5 fruit fly cellular contexts compared by ENCODE assay signal in genomic region chr2L:5291195-5291594, dm6.
TF ChIP-seq lines count a peak whose summit lies in the region.

No protein-coding gene starts in this region.

- no peak for TF ChIP-seq CTCF in whole organism, embryonic (GFP tag; optimal IDR thresholded peaks at IDR 0.05; lab: Kevin White, UChicago)

TF ChIP-seq in whole organism, adult, 20 proteins besides CTCF, POLR2A, EP300 and RAD21:
- TF ChIP-seq cnc (optimal IDR thresholded peaks at IDR 0.05; lab: Kevin White, UChicago) (no peak), tj (GFP tag; optimal IDR thresholded peaks at IDR 0.05; lab: Kevin White, UChicago) (no peak), CG12768 (GFP tag; optimal IDR thresholded peaks at IDR 0.05; lab: Kevin White, UChicago) (no peak), cic (GFP tag; optimal IDR thresholded peaks at IDR 0.05; lab: Kevin White, UChicago) (peak; percentile 83), kay (GFP tag; lab: Kevin White, UChicago; ENCODE audit: borderline replicate concordance) (peak; percentile 82), CG33017 (tag; optimal IDR thresholded peaks at IDR 0.05; lab: Kevin White, UChicago) (peak; percentile 35)

TF ChIP-seq in whole organism, embryonic, 481 proteins besides CTCF, POLR2A, EP300 and RAD21 (continues in another document):
- TF ChIP-seq CrebB (tag; optimal IDR thresholded peaks at IDR 0.05; lab: Kevin White, UChicago) = no peak
- no peak for TF ChIP-seq CG7987 (GFP tag; optimal IDR thresholded peaks at IDR 0.05; lab: Kevin White, UChicago)
- TF ChIP-seq Drgx (GFP tag; IDR thresholded peaks at IDR 0.05; lab: Robert Waterston, UW) = no peak
- no peak for TF ChIP-seq CG17612 (GFP tag; IDR thresholded peaks at IDR 0.05; lab: Robert Waterston, UW)
- TF ChIP-seq ranshi (GFP tag; IDR thresholded peaks at IDR 0.05; lab: Robert Waterston, UW) = no peak
- TF ChIP-seq CG15479 (GFP tag; optimal IDR thresholded peaks at IDR 0.05; lab: Kevin White, UChicago) = peak; percentile 19
- no peak for TF ChIP-seq fd102C (GFP tag; optimal IDR thresholded peaks at IDR 0.05; lab: Kevin White, UChicago)
- no peak for TF ChIP-seq CG11093 (GFP tag; IDR thresholded peaks at IDR 0.05; lab: Robert Waterston, UW)
- no peak for TF ChIP-seq CG11696 (GFP tag; IDR thresholded peaks at IDR 0.05; lab: Robert Waterston, UW)
- TF ChIP-seq CG16815 (GFP tag; optimal IDR thresholded peaks at IDR 0.05; lab: Kevin White, UChicago) = no peak
- no peak for TF ChIP-seq CG4404 (GFP tag; IDR thresholded peaks at IDR 0.05; lab: Robert Waterston, UW)
- no peak for TF ChIP-seq CG8924 (tag; optimal IDR thresholded peaks at IDR 0.05; lab: Kevin White, UChicago)
- no peak for TF ChIP-seq NK7.1 (GFP tag; optimal IDR thresholded peaks at IDR 0.05; lab: Kevin White, UChicago)
- no peak for TF ChIP-seq br (optimal IDR thresholded peaks at IDR 0.05; lab: Kevin White, UChicago)
- TF ChIP-seq sens (GFP tag; lab: Kevin White, UChicago) = peak; percentile 46
- TF ChIP-seq CG18764 (GFP tag; optimal IDR thresholded peaks at IDR 0.05; lab: Kevin White, UChicago) = no peak
- peak; percentile 41 for TF ChIP-seq Med (GFP tag; lab: Kevin White, UChicago)
- TF ChIP-seq lmd (GFP tag; IDR thresholded peaks at IDR 0.05; lab: Robert Waterston, UW) = no peak
- no peak for TF ChIP-seq Mad (GFP tag; optimal IDR thresholded peaks at IDR 0.05; lab: Kevin White, UChicago)
- no peak for TF ChIP-seq row (GFP tag; IDR thresholded peaks at IDR 0.05; lab: Robert Waterston, UW)
- no peak for TF ChIP-seq Dp (GFP tag; optimal IDR thresholded peaks at IDR 0.05; lab: Kevin White, UChicago)
- peak; percentile 47 for TF ChIP-seq CG5180 (GFP tag; optimal IDR thresholded peaks at IDR 0.05; lab: Kevin White, UChicago)
- TF ChIP-seq twi (tag; optimal IDR thresholded peaks at IDR 0.05; lab: Kevin White, UChicago) = peak; percentile 42
- TF ChIP-seq lola (GFP tag; optimal IDR thresholded peaks at IDR 0.05; lab: Kevin White, UChicago) = no peak

TF ChIP-seq in whole organism, prepupa, 60 proteins besides CTCF, POLR2A, EP300 and RAD21 (continues in another document):
- TF ChIP-seq Blimp-1 (GFP tag; optimal IDR thresholded peaks at IDR 0.05; lab: Kevin White, UChicago) = no peak
- no peak for TF ChIP-seq Eip78C (GFP tag; lab: Kevin White, UChicago)
- no peak for TF ChIP-seq cyc (GFP tag; optimal IDR thresholded peaks at IDR 0.05; lab: Kevin White, UChicago)
- no peak for TF ChIP-seq Ets21C (GFP tag; optimal IDR thresholded peaks at IDR 0.05; lab: Kevin White, UChicago)
- no peak for TF ChIP-seq Eip75B (GFP tag; optimal IDR thresholded peaks at IDR 0.05; lab: Kevin White, UChicago)
- TF ChIP-seq Sox15 (GFP tag; optimal IDR thresholded peaks at IDR 0.05; lab: Kevin White, UChicago) = no peak
- no peak for TF ChIP-seq CG9139 (GFP tag; optimal IDR thresholded peaks at IDR 0.05; lab: Kevin White, UChicago)
- TF ChIP-seq CG6854 (GFP tag; optimal IDR thresholded peaks at IDR 0.05; lab: Kevin White, UChicago) = no peak
- peak; percentile 93 for TF ChIP-seq svp (GFP tag; lab: Kevin White, UChicago)
- no peak for TF ChIP-seq CG10631 (GFP tag; optimal IDR thresholded peaks at IDR 0.05; lab: Kevin White, UChicago)
- no peak for TF ChIP-seq lz (GFP tag; optimal IDR thresholded peaks at IDR 0.05; lab: Kevin White, UChicago)
- no peak for TF ChIP-seq CG4318 (GFP tag; optimal IDR thresholded peaks at IDR 0.05; lab: Kevin White, UChicago)
- TF ChIP-seq fkh (GFP tag; optimal IDR thresholded peaks at IDR 0.05; lab: Kevin White, UChicago) = peak; percentile 58
- no peak for TF ChIP-seq CG6808 (GFP tag; optimal IDR thresholded peaks at IDR 0.05; lab: Kevin White, UChicago)
- TF ChIP-seq Hr38 (GFP tag; optimal IDR thresholded peaks at IDR 0.05; lab: Kevin White, UChicago) = no peak
- TF ChIP-seq ss (GFP tag; optimal IDR thresholded peaks at IDR 0.05; lab: Kevin White, UChicago) = no peak
- no peak for TF ChIP-seq CG8319 (GFP tag; optimal IDR thresholded peaks at IDR 0.05; lab: Kevin White, UChicago)
- peak; percentile 75 for TF ChIP-seq Eip93F (GFP tag; optimal IDR thresholded peaks at IDR 0.05; lab: Kevin White, UChicago)
- TF ChIP-seq CG31627 (GFP tag; optimal IDR thresholded peaks at IDR 0.05; lab: Kevin White, UChicago) = no peak
- no peak for TF ChIP-seq Lpt (GFP tag; optimal IDR thresholded peaks at IDR 0.05; lab: Kevin White, UChicago)
- no peak for TF ChIP-seq CG1621 (tag; optimal IDR thresholded peaks at IDR 0.05; lab: Kevin White, UChicago)
- TF ChIP-seq CG7368 (GFP tag; optimal IDR thresholded peaks at IDR 0.05; lab: Kevin White, UChicago) = no peak
- peak; percentile 64 for TF ChIP-seq Sox14 (GFP tag; optimal IDR thresholded peaks at IDR 0.05; lab: Kevin White, UChicago)
- TF ChIP-seq CG15336 (GFP tag; IDR thresholded peaks at IDR 0.05; lab: Robert Waterston, UW) = no peak

TF ChIP-seq in whole organism, pupa, 21 proteins besides CTCF, POLR2A, EP300 and RAD21:
- TF ChIP-seq CG15710 (tag; optimal IDR thresholded peaks at IDR 0.05; lab: Kevin White, UChicago) (no peak), EcR (GFP tag; optimal IDR thresholded peaks at IDR 0.05; lab: Kevin White, UChicago) (peak; percentile 79)

TF ChIP-seq in whole organism, wandering third instar larva, 38 proteins besides CTCF, POLR2A, EP300 and RAD21:
- TF ChIP-seq Dfd (GFP tag; optimal IDR thresholded peaks at IDR 0.05; lab: Kevin White, UChicago) (no peak), fru (GFP tag; optimal IDR thresholded peaks at IDR 0.05; lab: Kevin White, UChicago) (no peak), foxo (GFP tag; optimal IDR thresholded peaks at IDR 0.05; lab: Kevin White, UChicago) (no peak), h (GFP tag; optimal IDR thresholded peaks at IDR 0.05; lab: Kevin White, UChicago) (peak; percentile 43), dl (GFP tag; optimal IDR thresholded peaks at IDR 0.05; lab: Kevin White, UChicago; ENCODE audit: insufficient read depth in 1 of 2, partially characterized antibody in 2 of 2) (no peak), br (GFP tag; optimal IDR thresholded peaks at IDR 0.05; lab: Kevin White, UChicago) (peak; percentile 30), CrebA (GFP tag; optimal IDR thresholded peaks at IDR 0.05; lab: Kevin White, UChicago; ENCODE audit: borderline replicate concordance) (peak; percentile 76), Myc (optimal IDR thresholded peaks at IDR 0.05; lab: Kevin White, UChicago) (no peak), Jra (GFP tag; optimal IDR thresholded peaks at IDR 0.05; lab: Kevin White, UChicago) (peak; percentile 51), Rel (GFP tag; optimal IDR thresholded peaks at IDR 0.05; lab: Kevin White, UChicago) (peak; percentile 21), Rel (tag; optimal IDR thresholded peaks at IDR 0.05; lab: Kevin White, UChicago) (peak; percentile 92), dsf (GFP tag; optimal IDR thresholded peaks at IDR 0.05; lab: Kevin White, UChicago; ENCODE audit: borderline replicate concordance) (no peak), jim (GFP tag; optimal IDR thresholded peaks at IDR 0.05; lab: Kevin White, UChicago) (no peak), Hr83 (GFP tag; optimal IDR thresholded peaks at IDR 0.05; lab: Kevin White, UChicago; ENCODE audit: poor library complexity, severe bottlenecking) (peak; percentile 39), Vsx2 (GFP tag; optimal IDR thresholded peaks at IDR 0.05; lab: Kevin White, UChicago; ENCODE audit: partially characterized antibody) (no peak), Hnf4 (GFP tag; optimal IDR thresholded peaks at IDR 0.05; lab: Kevin White, UChicago) (peak; percentile 47), Sp1 (GFP tag; optimal IDR thresholded peaks at IDR 0.05; lab: Kevin White, UChicago) (no peak), OdsH (GFP tag; optimal IDR thresholded peaks at IDR 0.05; lab: Kevin White, UChicago) (no peak)
